Worm (Caenorhabditis elegans): ENCODE results near the gene B0432.10.

- TF ChIP-seq gmeb-2 (tag; optimal IDR thresholded peaks at IDR 0.05) (no peak), pqm-1 (tag; optimal IDR thresholded peaks at IDR 0.05) (no peak), sdc-2 (tag; optimal IDR thresholded peaks at IDR 0.05) (no peak), fkh-10 (GFP tag; optimal IDR thresholded peaks at IDR 0.05) (no peak), hlh-8 (tag; optimal IDR thresholded peaks at IDR 0.05) (no peak), ceh-31 (tag; optimal IDR thresholded peaks at IDR 0.05) (no peak), ceh-34 (tag; optimal IDR thresholded peaks at IDR 0.05) (no peak), K02D7.2 (tag; optimal IDR thresholded peaks at IDR 0.05) (no peak), tbx-2 (tag; optimal IDR thresholded peaks at IDR 0.05) (no peak), pax-1 (tag; optimal IDR thresholded peaks at IDR 0.05) (no peak), ama-1 (optimal IDR thresholded peaks at IDR 0.05) (no peak), pat-9 (tag; optimal IDR thresholded peaks at IDR 0.05) (no peak), unc-55 (GFP tag; optimal IDR thresholded peaks at IDR 0.05) (no peak), mec-3 (tag; optimal IDR thresholded peaks at IDR 0.05; ENCODE audit: borderline replicate concordance) (no peak)
These were observed 3.6 kb downstream of the B0432.10 start, which contains the start of gene trul-1 for ce11 chrII:282483-282882.

All from whole organism, late embryonic.